Fruit fly (Drosophila melanogaster) whole organism, wandering third instar larva: ENCODE results near the gene Col4a1.

Experiments
- Abd-B ChIP-seq: fragments of >200 bp; optimal IDR thresholded peaks from 2 replicates; lab custom pipeline; 2017; ENCODE audit warnings: missing biosample characterization, missing genetic modification characterization
- Dfd ChIP-seq: fragments of >200 bp; optimal IDR thresholded peaks from 2 replicates; lab custom pipeline; 2017; ENCODE audit warnings: missing biosample characterization, missing genetic modification characterization
- Dif ChIP-seq: fragments of 200-275, 200-300 bp; sonication (Bioruptor generic); optimal IDR thresholded peaks from 2 replicates; lab custom pipeline; 2018; ENCODE audit warnings: missing biosample characterization, missing genetic modification characterization; ENCODE audit not compliant: partially characterized antibody
- GATAd ChIP-seq: sonication (Bioruptor generic); optimal IDR thresholded peaks from 2 replicates; lab custom pipeline; 2016; ENCODE audit warnings: missing biosample characterization, missing genetic modification characterization
- Hr78 ChIP-seq: fragments of >200 bp; optimal IDR thresholded peaks from 2 replicates; lab custom pipeline; 2017; ENCODE audit warnings: missing biosample characterization, missing genetic modification characterization
- Vsx2 ChIP-seq: fragments of 200-300, 225-300 bp; sonication (Bioruptor generic); optimal IDR thresholded peaks from 2 replicates; lab custom pipeline; 2018; ENCODE audit warnings: missing biosample characterization, missing genetic modification characterization; ENCODE audit not compliant: partially characterized antibody
- rgr ChIP-seq: fragments of 200-800 bp; sonication (Bioruptor generic); optimal IDR thresholded peaks from 3 replicates; lab custom pipeline; 2016; ENCODE audit warnings: missing biosample characterization, mild to moderate bottlenecking, missing genetic modification characterization
- usp ChIP-seq: fragments of >200 bp; optimal IDR thresholded peaks from 2 replicates; lab custom pipeline; 2017; ENCODE audit warnings: missing biosample characterization, missing genetic modification characterization

dm6 chr2L:5084586-5085257 lies 55.3 kb downstream of the Col4a1 start:
- TF ChIP-seq Vsx2 (no peak), Dfd (GFP tag; lab: Kevin White, UChicago) (no peak), Dif (GFP tag; lab: Kevin White, UChicago) (no peak), usp (no peak), Abd-B (no peak), Hr78 (GFP tag; lab: Kevin White, UChicago) (no peak), rgr (GFP tag; lab: Kevin White, UChicago) (peak; percentile 25), GATAd (peak; percentile 6)
